Fruit fly (Drosophila melanogaster) whole organism, wandering third instar larva: ENCODE results near the gene Dora.

Experiments
- Abd-B ChIP-seq: fragments of >200 bp; optimal IDR thresholded peaks from 2 replicates; lab custom pipeline; 2017; ENCODE audit warnings: missing biosample characterization, missing genetic modification characterization
- GATAd ChIP-seq: sonication (Bioruptor generic); optimal IDR thresholded peaks from 2 replicates; lab custom pipeline; 2016; ENCODE audit warnings: missing biosample characterization, missing genetic modification characterization
- Hnf4 ChIP-seq: fragments of 200-800 bp; sonication (Bioruptor generic); optimal IDR thresholded peaks from 2 replicates; lab custom pipeline; 2016; ENCODE audit warnings: missing biosample characterization, mild to moderate bottlenecking, missing genetic modification characterization
- Hr83 ChIP-seq: fragments of 200-300 bp; sonication (Bioruptor generic); optimal IDR thresholded peaks from 2 replicates; lab custom pipeline; 2016; ENCODE audit warnings: missing biosample characterization, mild to moderate bottlenecking, missing genetic modification characterization, moderate library complexity; ENCODE audit not compliant: poor library complexity, severe bottlenecking
- br ChIP-seq: fragments of 200-800 bp; sonication (Bioruptor generic); optimal IDR thresholded peaks from 2 replicates; lab custom pipeline; 2016; ENCODE audit warnings: missing biosample characterization, missing genetic modification characterization
- pan ChIP-seq: fragments of >200 bp; optimal IDR thresholded peaks from 2 replicates; lab custom pipeline; 2017

- TF ChIP-seq br (GFP tag; lab: Kevin White, UChicago) (peak; percentile 23), GATAd (GFP tag; lab: Kevin White, UChicago) (no peak), Hr83 (GFP tag; lab: Kevin White, UChicago) (no peak), Hnf4 (peak; percentile 20), pan (lab: Kevin White, UChicago) (no peak), Abd-B (GFP tag; lab: Kevin White, UChicago) (no peak)
Observed at dm6 chrX:18923531-18923930, 59.8 kb downstream of the Dora start.
